Worm (Caenorhabditis elegans): ENCODE results near the gene W04D12.1.

DNA sequence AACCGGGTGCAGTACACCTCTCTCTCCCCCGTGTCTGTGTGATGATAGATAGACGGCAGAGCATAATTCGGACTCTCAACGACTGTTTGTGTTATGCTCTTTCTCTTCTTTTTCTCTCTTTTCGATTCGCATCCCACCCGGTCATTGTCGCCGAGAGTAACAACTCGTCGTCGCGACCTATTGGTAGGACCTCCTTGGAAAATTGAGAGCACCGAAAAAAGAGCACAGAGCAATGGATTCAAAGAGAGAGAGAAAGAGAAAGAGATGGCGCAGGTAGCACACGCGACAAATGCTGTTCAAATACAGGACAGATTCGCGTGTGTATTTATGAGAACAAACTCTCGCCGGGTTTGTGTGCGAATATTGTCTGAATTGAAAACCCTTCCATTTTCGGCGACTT lies 6.9 kb downstream of the W04D12.1 start:
- TF ChIP-seq alr-1 (tag; optimal IDR thresholded peaks at IDR 0.05) (no peak), nhr-237 (tag; optimal IDR thresholded peaks at IDR 0.05) (no peak), ztf-11 (tag; optimal IDR thresholded peaks at IDR 0.05) (no peak), ZK546.5 (tag; optimal IDR thresholded peaks at IDR 0.05) (no peak), skn-1 (tag; optimal IDR thresholded peaks at IDR 0.05) (no peak), ama-1 (optimal IDR thresholded peaks at IDR 0.05) (no peak), R02D3.7 (tag; optimal IDR thresholded peaks at IDR 0.05) (no peak), fos-1 (tag; optimal IDR thresholded peaks at IDR 0.05) (no peak)
